Worm (Caenorhabditis elegans) whole organism, L4/young adult: ENCODE results near the gene M01F1.8.

Experiments
- W03F9.2 ChIP-seq: fragments of 150-350 bp; optimal IDR thresholded peaks from 2 replicates; lab custom pipeline; 2014; ENCODE audit warnings: missing biosample characterization, missing genetic modification characterization
- dao-5 ChIP-seq: sonication (generic microtip); optimal IDR thresholded peaks from 2 replicates; lab custom pipeline; 2016; ENCODE audit warnings: missing genotype, missing genetic modification characterization, moderate library complexity, missing compliant biosample characterization
- him-1 ChIP-seq: sonication (generic microtip); optimal IDR thresholded peaks from 2 replicates; lab custom pipeline; 2016; ENCODE audit warnings: missing genotype, missing genetic modification reagents, missing genetic modification characterization, missing compliant biosample characterization

DNA sequence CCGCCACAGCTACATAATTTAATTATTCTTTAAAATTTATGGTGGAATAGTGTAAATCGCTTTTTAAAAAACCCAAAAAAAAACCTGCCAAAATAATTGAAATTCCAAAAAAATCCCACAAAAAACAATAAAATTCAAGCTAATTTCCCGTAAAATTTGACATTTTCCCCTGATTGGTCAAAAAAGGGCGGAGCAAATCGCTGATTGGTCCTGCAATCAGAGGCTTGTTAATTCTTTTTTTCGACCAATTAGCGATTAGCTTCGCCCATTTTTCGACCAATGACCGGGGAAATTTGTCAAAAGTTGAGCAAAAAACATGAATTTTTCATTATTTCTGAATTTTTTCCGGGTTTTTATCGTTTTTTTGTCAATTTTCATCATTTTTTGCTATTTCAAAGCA is 35.3 kb downstream of the M01F1.8 start:
- TF ChIP-seq him-1 (tag; lab: Kevin White, UChicago) (no peak), dao-5 (no peak), W03F9.2 (no peak)
